Fruit fly (Drosophila melanogaster) whole organism, embryonic: ENCODE results near the gene CG9733.
A peak's percentile ranks its signal among the peaks of the same experiment; 100 is the strongest.

Source experiments
- Atf6 ChIP-seq: fragments of 200-800 bp; sonication (Bioruptor generic); IDR thresholded peaks from 2 replicates; pipeline ENCODE4 v1.3.6; 2022; ENCODE audit warnings: missing biosample characterization, missing genetic modification characterization
- CG1529 ChIP-seq: fragments of 200-800 bp; sonication (Bioruptor generic); optimal IDR thresholded peaks from 3 replicates; lab custom pipeline; 2018; ENCODE audit warnings: missing biosample characterization, missing genetic modification characterization
- ap ChIP-seq: fragments of 200-800 bp; sonication (Bioruptor generic); IDR thresholded peaks from 2 replicates; pipeline ENCODE4 v1.3.6; 2022; ENCODE audit warnings: missing biosample characterization, missing genetic modification characterization
- sim ChIP-seq: fragments of 200-800 bp; sonication (Bioruptor generic); IDR thresholded peaks from 2 replicates; pipeline ENCODE4 v1.3.6; 2022; ENCODE audit warnings: missing biosample characterization, missing genetic modification characterization
- tgo ChIP-seq: fragments of 200-800 bp; sonication (Bioruptor generic); IDR thresholded peaks from 3 replicates; pipeline ENCODE4 v1.3.6; 2022; ENCODE audit warnings: missing biosample characterization, missing genetic modification characterization
- tll ChIP-seq, 2 experiments: fragments of 200-800 bp in 1 of 2; fragments of >200 bp in 1 of 2; sonication (Bioruptor generic) in 1 of 2; optimal IDR thresholded peaks; 2 replicates each; lab custom pipeline; 2017 to 2019; ENCODE audit warnings: missing biosample characterization in 2 of 2, missing genetic modification characterization in 2 of 2, mild to moderate bottlenecking in 1 of 2, moderate library complexity in 1 of 2

dm6 chr3R:30265420-30265819, 18.9 kb upstream of the CG9733 start:
- TF ChIP-seq Atf6 (GFP tag; lab: Robert Waterston, UW) (no peak), tgo (peak; percentile 39; the same call in 1 of the 3 replicates), ap (GFP tag; lab: Robert Waterston, UW) (0 out of 2 replicates have a peak, but pooled peaks have one; percentile 39), CG1529 (GFP tag; lab: Kevin White, UChicago) (peak; percentile 38), tll (GFP tag; optimal IDR thresholded peaks at IDR 0.05; lab: Kevin White, UChicago) (no peak), sim (0 out of 2 replicates have a peak, but pooled peaks have one; percentile 6)
